Worm (Caenorhabditis elegans): ENCODE data around the gene srw-63.

The srw-63 gene

DNA sequence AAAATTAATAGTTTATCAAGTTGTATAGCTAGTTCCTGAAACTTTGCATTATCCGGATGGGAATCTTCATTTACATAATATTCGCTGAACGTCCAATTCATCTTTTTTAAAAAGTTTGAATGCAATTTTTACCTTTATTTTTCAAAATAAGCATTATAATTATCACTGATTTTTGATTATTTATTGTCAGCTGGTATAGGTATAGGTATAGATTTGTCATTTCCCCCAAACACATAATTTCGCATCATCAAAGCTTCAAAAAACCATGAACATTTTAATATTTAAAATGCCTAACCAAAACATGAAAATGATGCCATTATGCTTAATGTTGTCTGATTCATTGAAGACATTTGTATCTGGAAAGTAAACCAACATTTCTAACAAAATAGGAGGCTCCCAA is at the start of gene srw-63:
srw-63 (minus strand) TSS at position 101 of the 400 bp plus-strand sequence.
- TF ChIP-seq flh-1 (GFP tag; optimal IDR thresholded peaks at IDR 0.05), result no peak
- no peak for TF ChIP-seq snpc-4 (tag; optimal IDR thresholded peaks at IDR 0.05)
- TF ChIP-seq elt-1 (tag; optimal IDR thresholded peaks at IDR 0.05; ENCODE audit: borderline replicate concordance, insufficient read depth), result no peak
- TF ChIP-seq mep-1 (tag; optimal IDR thresholded peaks at IDR 0.05), result no peak
- no peak for TF ChIP-seq elt-3 (tag; optimal IDR thresholded peaks at IDR 0.05)
- no peak for TF ChIP-seq nhr-12 (tag; optimal IDR thresholded peaks at IDR 0.05)
- TF ChIP-seq ham-2 (GFP tag; optimal IDR thresholded peaks at IDR 0.05), result no peak

DNA sequence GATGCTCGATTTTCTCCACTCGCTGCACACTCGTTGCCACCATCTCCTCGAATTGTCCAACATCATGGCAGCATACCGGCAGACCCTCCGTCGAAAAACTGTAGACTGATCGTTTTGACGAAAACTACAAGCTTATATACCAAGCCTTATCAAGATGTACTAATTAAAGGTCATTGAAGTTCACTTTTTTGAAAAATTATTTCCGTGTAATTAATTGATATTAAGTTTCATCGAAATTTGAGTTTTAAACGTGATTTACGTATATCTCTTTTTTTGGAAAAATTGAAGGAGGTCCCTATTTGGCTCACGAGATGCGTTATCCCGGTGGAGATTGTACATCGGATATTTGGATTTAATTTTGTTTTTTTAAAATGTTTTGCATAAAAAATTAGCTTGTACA is 44.9 kb upstream of the srw-63 start, which contains the start of gene Y37A1B.4:
Y37A1B.4 (minus strand) TSS at position 101 of the 400 bp plus-strand sequence.
- TF ChIP-seq unc-120 (tag; optimal IDR thresholded peaks at IDR 0.05; ENCODE audit: poor library complexity, severe bottlenecking), result no peak
- TF ChIP-seq ceh-43 (GFP tag; optimal IDR thresholded peaks at IDR 0.05), result no peak
- no peak for TF ChIP-seq M03D4.4 (tag; optimal IDR thresholded peaks at IDR 0.05)
- TF ChIP-seq blmp-1 (tag; optimal IDR thresholded peaks at IDR 0.05), result no peak
- no peak for TF ChIP-seq snpc-4 (tag; optimal IDR thresholded peaks at IDR 0.05)
- no peak for TF ChIP-seq cnd-1 (tag; optimal IDR thresholded peaks at IDR 0.05)
- TF ChIP-seq nhr-28 (tag; optimal IDR thresholded peaks at IDR 0.05), result no peak
- no peak for TF ChIP-seq nhr-76 (tag; optimal IDR thresholded peaks at IDR 0.05)
- no peak for TF ChIP-seq mab-5 (tag; optimal IDR thresholded peaks at IDR 0.05)
- no peak for TF ChIP-seq bed-3 (GFP tag; optimal IDR thresholded peaks at IDR 0.05)
- TF ChIP-seq unc-39 (tag; optimal IDR thresholded peaks at IDR 0.05), result no peak

DNA sequence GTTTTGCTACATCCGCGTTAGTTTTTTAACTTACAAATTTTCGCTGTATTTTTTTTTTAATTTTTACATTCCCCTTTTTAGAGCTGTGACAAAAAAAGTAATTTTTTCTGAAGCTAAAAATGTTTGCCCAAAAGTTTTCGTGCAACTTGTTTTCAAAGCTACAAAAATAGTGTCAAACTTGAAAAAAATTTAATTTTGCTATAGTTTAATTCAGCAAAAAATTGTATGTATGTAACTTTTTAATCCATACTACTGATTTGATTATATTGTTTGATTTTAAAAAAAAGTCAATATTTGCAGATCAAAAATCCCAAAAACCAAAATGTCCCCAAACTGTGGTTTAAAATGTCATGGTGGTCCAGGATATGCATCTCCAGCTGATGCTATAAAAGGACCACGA is 35.2 kb upstream of the srw-63 start, which contains the start of gene semo-1:
semo-1 (plus strand) TSS at position 301 of the 400 bp plus-strand sequence.
- TF ChIP-seq ztf-11 (tag; optimal IDR thresholded peaks at IDR 0.05) (no peak), mab-5 (tag; optimal IDR thresholded peaks at IDR 0.05) (no peak), drap-1 (GFP tag; optimal IDR thresholded peaks at IDR 0.05) (no peak), blmp-1 (tag; optimal IDR thresholded peaks at IDR 0.05) (no peak), ham-2 (GFP tag; optimal IDR thresholded peaks at IDR 0.05) (no peak), tbx-8 (GFP tag; optimal IDR thresholded peaks at IDR 0.05) (no peak), lsy-2 (tag; optimal IDR thresholded peaks at IDR 0.05) (no peak), snpc-4 (tag; optimal IDR thresholded peaks at IDR 0.05) (no peak)

DNA sequence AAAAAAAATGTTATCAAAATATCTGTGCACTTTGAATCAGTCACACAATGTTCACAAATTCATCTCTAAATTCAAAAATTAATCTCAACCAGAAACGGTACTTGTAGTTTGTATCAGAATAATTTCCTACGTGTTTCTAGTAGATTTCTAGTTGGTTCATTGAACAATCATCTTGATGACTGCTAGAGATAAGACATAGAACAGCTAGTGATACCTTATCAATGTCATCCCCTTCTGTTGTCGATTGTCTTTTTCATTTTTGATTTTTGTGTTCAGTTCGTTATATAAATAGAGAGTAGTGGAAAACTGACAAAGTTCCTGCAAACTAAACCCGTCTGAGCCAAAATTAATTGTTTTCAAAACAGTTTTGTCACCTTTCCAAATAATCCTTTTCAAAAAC is 34.7 kb upstream of the srw-63 start:
- TF ChIP-seq unc-39 (tag; optimal IDR thresholded peaks at IDR 0.05) (no peak), nhr-237 (tag; optimal IDR thresholded peaks at IDR 0.05) (no peak), blmp-1 (tag; optimal IDR thresholded peaks at IDR 0.05) (no peak), nhr-2 (tag; optimal IDR thresholded peaks at IDR 0.05) (no peak), flh-1 (GFP tag; optimal IDR thresholded peaks at IDR 0.05) (no peak), lin-13 (tag; optimal IDR thresholded peaks at IDR 0.05) (no peak), elt-3 (tag; optimal IDR thresholded peaks at IDR 0.05) (peak; percentile 31)

DNA sequence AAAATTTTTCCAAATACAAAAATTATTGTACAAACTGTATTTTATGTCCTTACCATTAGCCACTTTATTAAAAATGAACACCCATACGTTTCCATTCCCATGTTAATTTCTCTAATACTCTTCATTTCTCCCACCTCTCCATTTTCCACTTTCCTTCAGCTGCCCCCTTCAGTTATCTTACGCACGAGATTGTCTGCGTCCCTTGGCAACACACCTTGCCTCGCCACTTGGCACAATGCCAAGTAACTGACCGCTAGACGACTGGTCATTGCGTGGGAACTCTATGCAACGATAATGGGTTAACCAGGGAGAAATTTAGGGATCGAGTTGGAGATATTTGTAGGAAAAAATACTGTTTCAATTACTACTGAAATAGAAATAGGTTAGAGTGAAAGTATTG is 31.0 kb upstream of the srw-63 start:
- TF ChIP-seq ham-2 (GFP tag; optimal IDR thresholded peaks at IDR 0.05), result peak; percentile 51
- no peak for TF ChIP-seq cnd-1 (tag; optimal IDR thresholded peaks at IDR 0.05)
- peak; percentile 7 for TF ChIP-seq lin-13 (tag; optimal IDR thresholded peaks at IDR 0.05)

DNA sequence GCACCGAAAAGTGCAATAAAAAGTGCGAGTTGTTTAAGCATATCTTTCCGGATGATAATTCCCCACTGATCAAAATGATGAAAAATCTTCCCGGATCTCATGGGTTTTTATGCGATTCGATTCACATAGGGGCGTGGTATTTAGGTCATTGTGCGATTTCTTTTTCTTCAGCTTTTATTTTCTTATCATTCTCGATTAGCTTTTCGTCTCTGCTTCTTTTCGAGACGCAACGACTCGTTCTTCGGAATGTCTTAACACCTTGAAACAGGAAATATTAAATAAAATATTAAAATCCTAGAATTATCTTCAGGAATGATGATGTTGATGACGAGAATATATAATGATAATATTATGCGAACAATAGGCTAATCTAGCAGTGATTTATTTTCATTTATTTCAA is 27.9 kb upstream of the srw-63 start, which contains the start of gene Y37A1B.7:
Y37A1B.7 (minus strand) TSS at position 101 of the 400 bp plus-strand sequence.
- TF ChIP-seq nhr-76 (tag; optimal IDR thresholded peaks at IDR 0.05) (no peak), ham-2 (GFP tag; optimal IDR thresholded peaks at IDR 0.05) (no peak), mep-1 (tag; optimal IDR thresholded peaks at IDR 0.05) (no peak)

DNA sequence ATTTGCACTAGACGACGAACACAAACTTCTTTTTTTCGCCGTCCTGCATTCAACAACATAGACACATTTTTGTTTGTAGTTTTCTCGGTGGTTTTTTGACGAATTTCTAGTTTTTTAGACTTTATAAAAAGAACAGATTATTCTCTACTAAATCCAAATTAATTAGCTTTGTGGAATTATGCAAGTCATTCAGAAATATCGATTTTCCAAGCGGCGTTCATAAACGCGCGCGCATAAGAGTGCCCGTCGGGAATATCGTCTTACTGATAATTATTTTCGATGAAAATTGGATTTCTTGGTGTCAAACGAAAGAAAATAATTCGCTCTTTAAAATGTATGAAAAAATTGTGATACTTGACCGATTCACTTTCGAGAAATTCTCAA is 18.8 kb upstream of the srw-63 start:
- TF ChIP-seq unc-39 (tag; optimal IDR thresholded peaks at IDR 0.05) (no peak), unc-120 (tag; optimal IDR thresholded peaks at IDR 0.05; ENCODE audit: poor library complexity, severe bottlenecking) (no peak), mab-5 (tag; optimal IDR thresholded peaks at IDR 0.05) (no peak), sptf-1 (tag; optimal IDR thresholded peaks at IDR 0.05) (no peak), lin-32 (GFP tag; optimal IDR thresholded peaks at IDR 0.05) (no peak), ces-1 (GFP tag; optimal IDR thresholded peaks at IDR 0.05) (no peak), M03D4.4 (tag; optimal IDR thresholded peaks at IDR 0.05) (no peak), ztf-11 (tag; optimal IDR thresholded peaks at IDR 0.05) (no peak), mep-1 (tag; optimal IDR thresholded peaks at IDR 0.05) (no peak), ceh-43 (GFP tag; optimal IDR thresholded peaks at IDR 0.05) (no peak), ham-2 (GFP tag; optimal IDR thresholded peaks at IDR 0.05) (no peak), drap-1 (GFP tag; optimal IDR thresholded peaks at IDR 0.05) (no peak), nhr-237 (tag; optimal IDR thresholded peaks at IDR 0.05) (no peak), nhr-76 (tag; optimal IDR thresholded peaks at IDR 0.05) (no peak), elt-1 (tag; optimal IDR thresholded peaks at IDR 0.05; ENCODE audit: borderline replicate concordance, insufficient read depth) (no peak), hlh-1 (tag; optimal IDR thresholded peaks at IDR 0.05) (no peak)
